Fruit fly (Drosophila melanogaster) whole organism, embryonic: ENCODE results near the gene vari.

Experiments
- Ada2b ChIP-seq: fragments of 200-800 bp; sonication (Bioruptor generic); IDR thresholded peaks from 2 replicates; pipeline ENCODE4 v1.3.6; 2022; ENCODE audit warnings: missing biosample characterization, missing genetic modification characterization
- Aef1 ChIP-seq: fragments of 200-800 bp; sonication (Bioruptor generic); IDR thresholded peaks from 3 replicates; pipeline ENCODE4 v1.3.6; 2022; ENCODE audit warnings: missing biosample characterization, missing genetic modification characterization
- Awh ChIP-seq: fragments of 200-800 bp; sonication (Bioruptor generic); IDR thresholded peaks from 2 replicates; pipeline ENCODE4, ENCODE4 v1.3.6; 2022; ENCODE audit warnings: missing biosample characterization, missing genetic modification characterization
- Bteb2 ChIP-seq: fragments of 200-800 bp; sonication (Bioruptor generic); optimal IDR thresholded peaks from 2 replicates; lab custom pipeline; 2016; ENCODE audit warnings: missing biosample characterization, missing genetic modification characterization
- CG10959 ChIP-seq: fragments of 200-800 bp; sonication (Bioruptor generic); IDR thresholded peaks from 2 replicates; pipeline ENCODE4 v1.3.6; 2022; ENCODE audit warnings: missing biosample characterization, missing genetic modification characterization
- CG11560 ChIP-seq: fragments of 200-800 bp; sonication (Bioruptor generic); IDR thresholded peaks from 3 replicates; pipeline ENCODE4 v1.3.6; 2022; ENCODE audit warnings: missing biosample characterization, missing genetic modification characterization
- CG12299 ChIP-seq: fragments of 200-800 bp; sonication (Bioruptor generic); optimal IDR thresholded peaks from 2 replicates; lab custom pipeline; 2018; ENCODE audit warnings: missing biosample characterization, mild to moderate bottlenecking, missing genetic modification characterization
- CG12659 ChIP-seq: fragments of 200-800 bp; sonication (Bioruptor generic); optimal IDR thresholded peaks from 3 replicates; lab custom pipeline; 2017; ENCODE audit warnings: mild to moderate bottlenecking, missing biosample characterization, missing genetic modification reagents, missing genetic modification characterization
- CG14965 ChIP-seq: fragments of 200-800 bp; sonication (Bioruptor generic); optimal IDR thresholded peaks from 2 replicates; lab custom pipeline; 2016; ENCODE audit warnings: missing biosample characterization, missing genetic modification characterization, borderline replicate concordance
- CG31441 ChIP-seq: fragments of 200-800 bp; sonication (Bioruptor generic); IDR thresholded peaks from 2 replicates; pipeline ENCODE4 v1.3.6; 2022; ENCODE audit warnings: missing biosample characterization, missing genetic modification characterization
- CG3281 ChIP-seq: fragments of 200-800 bp; sonication (Bioruptor generic); optimal IDR thresholded peaks from 3 replicates; lab custom pipeline; 2017; ENCODE audit warnings: missing biosample characterization, mild to moderate bottlenecking, missing genetic modification characterization
- CG4854 ChIP-seq: fragments of 200-800 bp; sonication (Bioruptor generic); optimal IDR thresholded peaks from 2 replicates; lab custom pipeline; 2016; ENCODE audit warnings: missing biosample characterization, missing genetic modification characterization, inconsistent platforms
- CG6654 ChIP-seq: fragments of 200-800 bp; sonication (Bioruptor generic); optimal IDR thresholded peaks from 2 replicates; lab custom pipeline; 2017; ENCODE audit warnings: missing biosample characterization, mild to moderate bottlenecking, missing genetic modification characterization
- CG7271 ChIP-seq: fragments of 200-800 bp; sonication (Bioruptor generic); optimal IDR thresholded peaks from 2 replicates; lab custom pipeline; 2018; ENCODE audit warnings: missing biosample characterization, mild to moderate bottlenecking, missing genetic modification characterization, moderate library complexity
- CG7963 ChIP-seq: fragments of 200-800 bp; sonication (Bioruptor generic); IDR thresholded peaks from 3 replicates; pipeline ENCODE4 v1.3.6; 2022; ENCODE audit warnings: missing biosample characterization, missing genetic modification characterization; ENCODE audit not compliant: partially characterized antibody
- CG8359 ChIP-seq: fragments of 200-800 bp; sonication (Bioruptor generic); optimal IDR thresholded peaks from 2 replicates; lab custom pipeline; 2017; ENCODE audit warnings: missing biosample characterization, mild to moderate bottlenecking, missing genetic modification characterization, borderline replicate concordance
- CoRest ChIP-seq: fragments of 200-800 bp; sonication (Bioruptor generic); optimal IDR thresholded peaks from 3 replicates; lab custom pipeline; 2018; ENCODE audit warnings: missing biosample characterization, mild to moderate bottlenecking, missing genetic modification characterization, moderate library complexity
- D19B ChIP-seq: fragments of 200-800 bp; sonication (Bioruptor generic); optimal IDR thresholded peaks from 2 replicates; lab custom pipeline; 2017; ENCODE audit warnings: missing biosample characterization, mild to moderate bottlenecking, missing genetic modification characterization
- E2f2 ChIP-seq: fragments of 200-800 bp; sonication (Bioruptor generic); IDR thresholded peaks from 2 replicates; pipeline ENCODE4 v1.3.6; 2022; ENCODE audit warnings: missing biosample characterization, missing genetic modification characterization
- H15 ChIP-seq: fragments of 200-800 bp; sonication (Bioruptor generic); IDR thresholded peaks from 3 replicates; pipeline ENCODE4 v1.3.6; 2022; ENCODE audit warnings: missing biosample characterization, missing genetic modification characterization
- HHEX ChIP-seq: fragments of 200-800 bp; sonication (Bioruptor generic); optimal IDR thresholded peaks from 3 replicates; lab custom pipeline; 2017; ENCODE audit warnings: missing biosample characterization, mild to moderate bottlenecking, missing genetic modification characterization, missing genetic modification reagents
- HmgD ChIP-seq: fragments of 200-800 bp; sonication (Bioruptor generic); optimal IDR thresholded peaks from 3 replicates; lab custom pipeline; 2016; ENCODE audit warnings: missing biosample characterization, missing genetic modification characterization
- Hmx ChIP-seq: fragments of 200-800 bp; sonication (Bioruptor generic); optimal IDR thresholded peaks from 2 replicates; lab custom pipeline; 2016; ENCODE audit warnings: missing biosample characterization, missing genetic modification characterization
- NK7.1 ChIP-seq: fragments of 200-800 bp; sonication (Bioruptor generic); optimal IDR thresholded peaks from 3 replicates; lab custom pipeline; 2016; ENCODE audit warnings: missing biosample characterization, missing genetic modification characterization
- Neu2 ChIP-seq: fragments of 200-800 bp; sonication (Bioruptor generic); optimal IDR thresholded peaks from 3 replicates; lab custom pipeline; 2016; ENCODE audit warnings: missing biosample characterization, missing genetic modification characterization, borderline replicate concordance
- Nf-YC ChIP-seq: fragments of 200-800 bp; optimal IDR thresholded peaks from 3 replicates; lab custom pipeline; 2019; ENCODE audit warnings: missing biosample characterization, mild to moderate bottlenecking, missing genetic modification characterization, moderate library complexity
- Trl ChIP-seq, 3 experiments: fragments of >200 bp in 2 of 3; fragments of 200-800 bp in 1 of 3; sonication (Bioruptor generic) in 1 of 3; optimal IDR thresholded peaks; 2 replicates in 1 of 3; 3 replicates in 2 of 3; lab custom pipeline; 2016 to 2017; ENCODE audit warnings: missing biosample characterization in 1 of 3, missing genetic modification characterization in 1 of 3
- Xbp1 ChIP-seq: fragments of 200-800 bp; sonication (Bioruptor generic); optimal IDR thresholded peaks from 3 replicates; lab custom pipeline; 2016; ENCODE audit warnings: missing biosample characterization, mild to moderate bottlenecking, missing genetic modification characterization
- br ChIP-seq: fragments of >200 bp; optimal IDR thresholded peaks from 2 replicates; lab custom pipeline; 2017
- cad ChIP-seq: fragments of >200 bp; optimal IDR thresholded peaks from 2 replicates; lab custom pipeline; 2017; ENCODE audit warnings: missing biosample characterization, missing genetic modification characterization
- caup ChIP-seq: fragments of 200-800 bp; sonication (Bioruptor generic); optimal IDR thresholded peaks from 3 replicates; lab custom pipeline; 2017; ENCODE audit warnings: missing biosample characterization, mild to moderate bottlenecking, missing genetic modification characterization, moderate library complexity; ENCODE audit not compliant: severe bottlenecking
- exex ChIP-seq: fragments of 200-800 bp; sonication (Bioruptor generic); optimal IDR thresholded peaks from 4 replicates; lab custom pipeline; 2018; ENCODE audit warnings: missing biosample characterization, mild to moderate bottlenecking, missing genetic modification characterization, moderate library complexity
- gce ChIP-seq: fragments of 200-800 bp; sonication (Bioruptor generic); IDR thresholded peaks from 3 replicates; pipeline ENCODE4 v1.3.6; 2022; ENCODE audit warnings: missing biosample characterization, missing genetic modification characterization
- gem ChIP-seq: fragments of 200-800 bp; sonication (Bioruptor generic); optimal IDR thresholded peaks from 2 replicates; lab custom pipeline; 2019; ENCODE audit warnings: missing biosample characterization, mild to moderate bottlenecking, missing genetic modification characterization, moderate library complexity
- lilli ChIP-seq: fragments of 200-800 bp; sonication (Bioruptor generic); optimal IDR thresholded peaks from 3 replicates; lab custom pipeline; 2016; ENCODE audit warnings: missing biosample characterization, missing genetic modification characterization
- p53 ChIP-seq: fragments of 200-800 bp; sonication (Bioruptor generic); optimal IDR thresholded peaks from 2 replicates; lab custom pipeline; 2016; ENCODE audit warnings: missing biosample characterization, missing genetic modification characterization
- pfk ChIP-seq: fragments of 200-800 bp; sonication (Bioruptor generic); optimal IDR thresholded peaks from 2 replicates; lab custom pipeline; 2018; ENCODE audit warnings: missing biosample characterization, mild to moderate bottlenecking, missing genetic modification characterization, moderate library complexity
- pita ChIP-seq: fragments of 200-800 bp; sonication (Bioruptor generic); optimal IDR thresholded peaks from 2 replicates; lab custom pipeline; 2017; ENCODE audit warnings: missing biosample characterization, mild to moderate bottlenecking, missing genetic modification characterization
- sisA ChIP-seq: fragments of 200-800 bp; sonication (Bioruptor generic); IDR thresholded peaks from 2 replicates; pipeline ENCODE4 v1.3.6; 2022; ENCODE audit warnings: missing biosample characterization, missing genetic modification characterization
- so ChIP-seq: fragments of 200-800 bp; sonication (Bioruptor generic); IDR thresholded peaks from 3 replicates; pipeline ENCODE4 v1.3.6; 2022; ENCODE audit warnings: missing biosample characterization, missing genetic modification characterization
- ssp ChIP-seq: fragments of 200-800 bp; sonication (Bioruptor generic); IDR thresholded peaks from 2 replicates; pipeline ENCODE4 v1.3.6; 2022; ENCODE audit warnings: missing biosample characterization, missing genetic modification characterization
- stc ChIP-seq: fragments of 200-800 bp; sonication (Bioruptor generic); IDR thresholded peaks from 2 replicates; pipeline ENCODE4 v1.3.6; 2022; ENCODE audit warnings: missing biosample characterization, missing genetic modification characterization
- tgo ChIP-seq: fragments of 200-800 bp; sonication (Bioruptor generic); IDR thresholded peaks from 3 replicates; pipeline ENCODE4 v1.3.6; 2022; ENCODE audit warnings: missing biosample characterization, missing genetic modification characterization
- tio ChIP-seq: fragments of 200-800 bp; sonication (Bioruptor generic); optimal IDR thresholded peaks from 2 replicates; lab custom pipeline; 2017; ENCODE audit warnings: missing biosample characterization, missing genetic modification characterization, inconsistent platforms
- trh ChIP-seq: fragments of 200-800 bp; sonication (Bioruptor generic); optimal IDR thresholded peaks from 2 replicates; lab custom pipeline; 2016; ENCODE audit warnings: missing biosample characterization, missing genetic modification characterization
- tx ChIP-seq: fragments of 200-800 bp; sonication (Bioruptor generic); optimal IDR thresholded peaks from 2 replicates; lab custom pipeline; 2016; ENCODE audit warnings: missing biosample characterization, missing genetic modification characterization
- vnd ChIP-seq: fragments of 200-800 bp; sonication (Bioruptor generic); IDR thresholded peaks from 3 replicates; pipeline ENCODE4 v1.3.6; 2022; ENCODE audit warnings: missing biosample characterization, missing genetic modification characterization; ENCODE audit not compliant: partially characterized antibody
- wdn ChIP-seq: fragments of 200-800 bp; sonication (Bioruptor generic); IDR thresholded peaks from 2 replicates; pipeline ENCODE4 v1.3.6; 2022; ENCODE audit warnings: missing biosample characterization, missing genetic modification characterization
- z ChIP-seq: fragments of 200-800 bp; sonication (Bioruptor generic); IDR thresholded peaks from 3 replicates; pipeline ENCODE4 v1.3.6; 2022; ENCODE audit warnings: missing biosample characterization, missing genetic modification characterization
- zen ChIP-seq: fragments of 200-800 bp; sonication (Bioruptor generic); optimal IDR thresholded peaks from 3 replicates; lab custom pipeline; 2018; ENCODE audit warnings: missing biosample characterization, mild to moderate bottlenecking, missing genetic modification characterization, moderate library complexity

vari gene

DNA sequence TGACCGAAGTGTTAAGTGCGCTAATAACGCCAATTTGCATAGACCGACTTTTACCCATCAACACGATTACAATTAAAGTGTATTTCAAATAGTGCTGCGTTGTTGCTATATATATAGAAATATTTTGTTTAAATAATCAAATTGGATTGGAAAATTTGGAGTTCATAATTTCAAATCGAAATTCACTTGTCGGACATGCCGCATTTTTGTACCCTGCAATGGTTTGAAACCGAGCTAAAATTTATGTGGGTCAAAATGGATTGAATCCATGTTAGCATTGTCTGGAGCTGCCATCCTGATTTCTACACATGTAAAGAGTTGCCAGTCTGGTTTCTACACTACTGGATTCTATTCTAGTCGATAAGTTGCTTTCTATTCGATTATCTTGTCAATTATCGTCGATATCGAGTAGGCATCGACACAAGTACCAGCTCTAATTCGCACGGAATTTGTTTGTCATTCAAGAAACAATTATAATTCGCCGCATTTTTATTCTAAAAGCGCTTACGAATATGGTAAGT lies 9.5 kb downstream of the vari start, which contains the start of gene Pomp (continued):
- TF ChIP-seq CG4854 (peak; percentile 45), Nf-YC (tag; lab: Kevin White, UChicago) (peak; percentile 53), CG11560 (tag; lab: Robert Waterston, UW) (peak; percentile 100), trh (peak; percentile 39), CG7271 (tag; lab: Kevin White, UChicago) (no peak), Ada2b (GFP tag; lab: Robert Waterston, UW) (peak; percentile 80), E2f2 (GFP tag; lab: Robert Waterston, UW) (peak; percentile 73), CG10959 (GFP tag; lab: Robert Waterston, UW) (peak; percentile 71), stc (GFP tag; lab: Robert Waterston, UW) (peak; percentile 90), tio (GFP tag; lab: Kevin White, UChicago) (peak; percentile 75), NK7.1 (GFP tag; lab: Kevin White, UChicago) (no peak), gce (peak; percentile 83), Awh (GFP tag; lab: Robert Waterston, UW) (peak; percentile 79), sisA (GFP tag; lab: Robert Waterston, UW) (peak; percentile 80), exex (tag; lab: Kevin White, UChicago) (peak; percentile 60), so (GFP tag; lab: Robert Waterston, UW) (peak; percentile 89), pita (GFP tag; lab: Kevin White, UChicago) (peak; percentile 95), Trl (optimal IDR thresholded peaks at IDR 0.05; lab: Kevin White, UChicago) (no peak), Trl (GFP tag; optimal IDR thresholded peaks at IDR 0.05; lab: Kevin White, UChicago) (peak; percentile 67), caup (GFP tag; lab: Kevin White, UChicago) (peak; percentile 79), H15 (peak; percentile 89), br (lab: Kevin White, UChicago) (no peak), lilli (GFP tag; lab: Kevin White, UChicago) (peak; percentile 87), tgo (peak; percentile 90), CG8359 (GFP tag; lab: Kevin White, UChicago) (peak; percentile 49), HHEX (peak; percentile 87), Aef1 (GFP tag; lab: Robert Waterston, UW) (peak; percentile 81), p53 (peak; percentile 62), CG12659 (peak; percentile 86), CG14965 (GFP tag; lab: Kevin White, UChicago) (no peak), wdn (GFP tag; lab: Robert Waterston, UW) (peak; percentile 67), HmgD (GFP tag; lab: Kevin White, UChicago) (peak; percentile 57), Hmx (GFP tag; lab: Kevin White, UChicago) (no peak), Neu2 (GFP tag; lab: Kevin White, UChicago) (peak; percentile 2), z (GFP tag; lab: Robert Waterston, UW) (no peak), gem (tag; lab: Kevin White, UChicago) (peak; percentile 93), cad (GFP tag; lab: Kevin White, UChicago) (no peak), CoRest (tag; lab: Kevin White, UChicago) (peak; percentile 77), Bteb2 (GFP tag; lab: Kevin White, UChicago) (peak; percentile 58), D19B (GFP tag; lab: Kevin White, UChicago) (peak; percentile 98), zen (tag; lab: Kevin White, UChicago) (peak; percentile 86), CG31441 (GFP tag; lab: Robert Waterston, UW) (peak; percentile 93), CG7963 (GFP tag; lab: Robert Waterston, UW) (peak; percentile 27; the same call in 1 of the 3 replicates), vnd (GFP tag; lab: Robert Waterston, UW) (no peak), ssp (GFP tag; lab: Robert Waterston, UW) (peak; percentile 77), pfk (GFP tag; lab: Kevin White, UChicago) (no peak), Xbp1 (peak; percentile 87), CG3281 (peak; percentile 83), tx (peak; percentile 44), CG12299 (tag; lab: Kevin White, UChicago) (no peak), CG6654 (peak; percentile 57)
